Fruit fly (Drosophila melanogaster): ENCODE data around the gene mrn.

Gene mrn

DNA sequence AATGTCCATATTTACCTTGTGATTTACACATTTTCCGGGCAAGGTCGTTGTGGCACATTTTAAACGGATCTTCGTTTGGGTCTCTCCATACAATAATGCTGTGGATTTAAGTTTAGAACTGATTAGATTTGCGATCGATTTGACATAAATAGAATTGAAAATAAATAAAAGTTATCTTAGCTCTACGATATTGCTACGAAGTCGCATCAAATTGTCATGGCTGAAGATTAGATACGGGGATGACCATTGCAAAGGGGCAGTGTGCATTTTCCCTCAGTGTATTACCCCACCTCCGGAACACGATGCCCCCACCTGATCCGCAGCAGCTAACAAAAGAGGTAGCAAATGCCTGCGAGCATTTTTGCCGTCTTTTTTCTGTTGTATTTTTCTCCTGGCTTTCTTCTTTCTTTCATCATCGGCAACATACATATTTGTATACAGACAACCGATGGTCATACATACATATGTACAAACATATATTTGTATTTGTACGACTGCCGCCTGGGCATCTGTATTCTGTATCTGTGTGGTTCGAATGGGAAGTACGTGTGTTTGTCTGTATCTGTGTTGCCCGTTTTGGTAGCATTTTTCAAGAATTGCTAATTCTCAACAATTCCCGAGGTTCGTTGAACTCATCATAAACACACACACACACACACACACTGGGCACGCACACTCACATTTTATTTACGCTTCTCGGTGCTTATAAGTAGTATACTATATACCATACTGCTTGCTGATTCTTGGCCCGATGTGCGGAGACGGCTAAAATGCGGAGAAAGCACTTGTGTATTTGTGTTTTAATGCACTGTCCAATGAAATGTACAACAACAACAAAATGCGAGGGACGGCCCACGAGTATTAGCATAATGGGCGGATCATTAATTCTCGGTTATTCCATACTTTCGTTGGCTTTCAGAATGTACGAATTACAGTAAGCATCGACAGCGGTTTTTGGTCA, 35.6 kb downstream of the mrn start:
- TF ChIP-seq HmgD (GFP tag; optimal IDR thresholded peaks at IDR 0.05), result no peak
- TF ChIP-seq sr (GFP tag; IDR thresholded peaks at IDR 0.05), result no peak
- TF ChIP-seq Aef1 (GFP tag; IDR thresholded peaks at IDR 0.05), result no peak
- no peak for TF ChIP-seq CG12104 (GFP tag; optimal IDR thresholded peaks at IDR 0.05)
- no peak for TF ChIP-seq CG5180 (GFP tag; optimal IDR thresholded peaks at IDR 0.05)
- TF ChIP-seq Dip3 (GFP tag; optimal IDR thresholded peaks at IDR 0.05), result no peak
- no peak for TF ChIP-seq CG2129 (GFP tag; IDR thresholded peaks at IDR 0.05; ENCODE audit: partially characterized antibody)
- peak; percentile 45 for TF ChIP-seq zf30C (GFP tag; optimal IDR thresholded peaks at IDR 0.05)
- TF ChIP-seq pan (optimal IDR thresholded peaks at IDR 0.05), result no peak
- peak in 1 of 2 experiments; percentile 19 for TF ChIP-seq pan (GFP tag; optimal IDR thresholded peaks at IDR 0.05 in 1 of 2, IDR thresholded peaks at IDR 0.05 in 1 of 2)
- no peak for TF ChIP-seq nerfin-1 (tag; optimal IDR thresholded peaks at IDR 0.05)
- TF ChIP-seq Lim3 (GFP tag; IDR thresholded peaks at IDR 0.05), result no peak
- no peak for TF ChIP-seq CG10543 (GFP tag; optimal IDR thresholded peaks at IDR 0.05)
- no peak for TF ChIP-seq wor (GFP tag; IDR thresholded peaks at IDR 0.05)
- TF ChIP-seq CG15601 (tag; optimal IDR thresholded peaks at IDR 0.05), result peak; percentile 6
- no peak for TF ChIP-seq pita (GFP tag; optimal IDR thresholded peaks at IDR 0.05)
- TF ChIP-seq sima (GFP tag; optimal IDR thresholded peaks at IDR 0.05), result no peak
- TF ChIP-seq schlank (tag; optimal IDR thresholded peaks at IDR 0.05), result no peak
- TF ChIP-seq Nf-YB (GFP tag; optimal IDR thresholded peaks at IDR 0.05), result no peak
- no peak for TF ChIP-seq CG10267 (tag; optimal IDR thresholded peaks at IDR 0.05)
- no peak for TF ChIP-seq CG3407 (GFP tag; optimal IDR thresholded peaks at IDR 0.05)
- peak; percentile 21 for TF ChIP-seq CG11504 (tag; optimal IDR thresholded peaks at IDR 0.05)
- TF ChIP-seq grn (GFP tag; optimal IDR thresholded peaks at IDR 0.05), result no peak
- TF ChIP-seq Opbp (GFP tag; IDR thresholded peaks at IDR 0.05; ENCODE audit: partially characterized antibody), result 0 out of 3 replicates have a peak, but pooled peaks have one; percentile 12
- no peak for TF ChIP-seq sc (optimal IDR thresholded peaks at IDR 0.05)
- TF ChIP-seq sc (GFP tag; optimal IDR thresholded peaks at IDR 0.05), result no peak
- no peak for TF ChIP-seq CG7786 (GFP tag; optimal IDR thresholded peaks at IDR 0.05)
- peak; percentile 6 for TF ChIP-seq CG14710 (tag; optimal IDR thresholded peaks at IDR 0.05)
- TF ChIP-seq Max (GFP tag; optimal IDR thresholded peaks at IDR 0.05), result no peak
- TF ChIP-seq dysf (GFP tag; IDR thresholded peaks at IDR 0.05), result no peak
- TF ChIP-seq CG12942 (GFP tag; optimal IDR thresholded peaks at IDR 0.05), result no peak
- TF ChIP-seq CG17568 (GFP tag; optimal IDR thresholded peaks at IDR 0.05), result no peak
- TF ChIP-seq Atf-2 (GFP tag; optimal IDR thresholded peaks at IDR 0.05), result no peak
- TF ChIP-seq pros (GFP tag; optimal IDR thresholded peaks at IDR 0.05), result peak; percentile 12
- peak; percentile 20 for TF ChIP-seq dmrt99B (tag; optimal IDR thresholded peaks at IDR 0.05)
- no peak for TF ChIP-seq CG9609 (GFP tag; optimal IDR thresholded peaks at IDR 0.05)
- no peak for TF ChIP-seq CG10462 (GFP tag; optimal IDR thresholded peaks at IDR 0.05)
- no peak for TF ChIP-seq CG13624 (GFP tag; optimal IDR thresholded peaks at IDR 0.05)
- TF ChIP-seq Med (GFP tag), result peak; percentile 3
- no peak for TF ChIP-seq sens-2 (GFP tag; IDR thresholded peaks at IDR 0.05)
- no peak for TF ChIP-seq CG6854 (GFP tag; optimal IDR thresholded peaks at IDR 0.05)
- no peak for TF ChIP-seq otp (GFP tag; IDR thresholded peaks at IDR 0.05)
- no peak for TF ChIP-seq croc (GFP tag; conservative IDR thresholded peaks at IDR 0.05)
- TF ChIP-seq CG43689 (GFP tag; IDR thresholded peaks at IDR 0.05), result no peak
- TF ChIP-seq CG2678 (tag; optimal IDR thresholded peaks at IDR 0.05), result no peak
- no peak for TF ChIP-seq Dll (GFP tag; IDR thresholded peaks at IDR 0.05; ENCODE audit: partially characterized antibody)
- no peak for TF ChIP-seq Pdp1 (GFP tag; optimal IDR thresholded peaks at IDR 0.05)
- TF ChIP-seq caup (GFP tag; optimal IDR thresholded peaks at IDR 0.05; ENCODE audit: severe bottlenecking), result no peak
- no peak for TF ChIP-seq CG4328 (GFP tag; optimal IDR thresholded peaks at IDR 0.05)

All from whole organism, embryonic.